Worm (Caenorhabditis elegans) whole organism, L2 larva: ENCODE results near the gene nlp-11.
A peak's percentile ranks its signal among the peaks of the same experiment; 100 is the strongest.

Source experiments
- C34F6.9 ChIP-seq: fragments of 150-350 bp; optimal IDR thresholded peaks from 2 replicates; lab custom pipeline; 2014; ENCODE audit warnings: missing biosample characterization, missing genetic modification characterization
- F13H6.1 ChIP-seq: sonication (generic microtip); optimal IDR thresholded peaks from 2 replicates; lab custom pipeline; 2016; ENCODE audit warnings: missing genetic modification characterization, missing compliant biosample characterization
- R02D3.7 ChIP-seq: fragments of 150-350 bp; optimal IDR thresholded peaks from 2 replicates; lab custom pipeline; 2014; ENCODE audit warnings: missing biosample characterization, missing genetic modification characterization
- Y55F3AM.14 ChIP-seq: fragments of 200-800 bp; sonication (Bioruptor generic); optimal IDR thresholded peaks from 2 replicates; lab custom pipeline; 2018; ENCODE audit warnings: mild to moderate bottlenecking, missing genetic modification characterization, missing compliant biosample characterization
- ZK546.5 ChIP-seq: sonication (generic microtip); optimal IDR thresholded peaks from 2 replicates; lab custom pipeline; 2017; ENCODE audit warnings: missing biosample characterization, missing genetic modification characterization
- alr-1 ChIP-seq: fragments of 150-350 bp; optimal IDR thresholded peaks from 2 replicates; lab custom pipeline; 2014; ENCODE audit warnings: missing biosample characterization, missing genetic modification characterization
- ama-1 ChIP-seq: fragments of 150-350 bp; optimal IDR thresholded peaks from 2 replicates; lab custom pipeline; 2018; ENCODE audit warnings: inconsistent platforms
- blmp-1 ChIP-seq: sonication (generic microtip); optimal IDR thresholded peaks from 2 replicates; lab custom pipeline; 2017; ENCODE audit warnings: missing genetic modification characterization, mild to moderate bottlenecking, missing compliant biosample characterization, antibody characterized with exemption, moderate library complexity; ENCODE audit not compliant: insufficient read depth
- ceh-16 ChIP-seq: fragments of 150-350 bp; optimal IDR thresholded peaks from 2 replicates; lab custom pipeline; 2014; ENCODE audit warnings: missing biosample characterization, missing genetic modification characterization
- ceh-82 ChIP-seq: fragments of 150-350 bp; optimal IDR thresholded peaks from 2 replicates; lab custom pipeline; 2014; ENCODE audit warnings: missing biosample characterization, missing genetic modification characterization
- crh-2 ChIP-seq: sonication (generic microtip); optimal IDR thresholded peaks from 2 replicates; lab custom pipeline; 2017; ENCODE audit warnings: missing biosample characterization, missing genetic modification characterization
- egl-27 ChIP-seq: sonication (generic microtip); optimal IDR thresholded peaks from 3 replicates; lab custom pipeline; 2017; ENCODE audit warnings: missing biosample characterization, missing genetic modification reagents, missing genetic modification characterization
- elt-1 ChIP-seq: fragments of 150-350 bp; optimal IDR thresholded peaks from 2 replicates; lab custom pipeline; 2014; ENCODE audit warnings: missing biosample characterization, missing genetic modification characterization
- fos-1 ChIP-seq: fragments of 150-350 bp; optimal IDR thresholded peaks from 2 replicates; lab custom pipeline; 2014; ENCODE audit warnings: missing biosample characterization, missing genetic modification characterization
- gmeb-1 ChIP-seq: fragments of 150-350 bp; optimal IDR thresholded peaks from 2 replicates; lab custom pipeline; 2014; ENCODE audit warnings: missing biosample characterization, missing genetic modification characterization
- lin-11 ChIP-seq: fragments of 150-350 bp; sonication (generic microtip); optimal IDR thresholded peaks from 2 replicates; lab custom pipeline; 2014; ENCODE audit warnings: missing biosample characterization, missing genetic modification characterization, inconsistent platforms, mixed read lengths
- lin-13 ChIP-seq: fragments of 150-350 bp; optimal IDR thresholded peaks from 2 replicates; lab custom pipeline; 2014; ENCODE audit warnings: missing biosample characterization, missing genetic modification reagents, missing genetic modification characterization
- lin-39 ChIP-seq: fragments of 150-350 bp; optimal IDR thresholded peaks from 2 replicates; lab custom pipeline; 2014; ENCODE audit warnings: missing biosample characterization, missing genetic modification reagents, missing genetic modification characterization
- lsy-2 ChIP-seq, 2 experiments: fragments of 150-350 bp in 1 of 2; sonication (generic microtip) in 1 of 2; optimal IDR thresholded peaks; 2 replicates each; lab custom pipeline; 2014 to 2017; ENCODE audit warnings: missing biosample characterization in 2 of 2, missing genetic modification characterization in 2 of 2
- mab-5 ChIP-seq: fragments of 150-350 bp; optimal IDR thresholded peaks from 2 replicates; lab custom pipeline; 2014; ENCODE audit warnings: missing biosample characterization, missing genetic modification characterization
- mbf-1 ChIP-seq: sonication (generic microtip); optimal IDR thresholded peaks from 2 replicates; lab custom pipeline; 2017; ENCODE audit warnings: missing biosample characterization, missing genetic modification characterization
- mdl-1 ChIP-seq, 2 experiments: fragments of 150-350 bp in 1 of 2; sonication (generic microtip) in 1 of 2; optimal IDR thresholded peaks; 2 replicates each; lab custom pipeline; 2017; ENCODE audit warnings: missing biosample characterization in 2 of 2, missing genetic modification characterization in 2 of 2
- nhr-11 ChIP-seq: fragments of 150-350 bp; optimal IDR thresholded peaks from 2 replicates; lab custom pipeline; 2014; ENCODE audit warnings: missing biosample characterization, missing genetic modification characterization
- nhr-12 ChIP-seq: fragments of 150-350 bp; optimal IDR thresholded peaks from 2 replicates; lab custom pipeline; 2014; ENCODE audit warnings: missing biosample characterization, missing genetic modification characterization
- nhr-129 ChIP-seq: fragments of 150-350 bp; optimal IDR thresholded peaks from 2 replicates; lab custom pipeline; 2014; ENCODE audit warnings: missing biosample characterization, missing genetic modification characterization
- nhr-21 ChIP-seq: fragments of 150-350 bp; optimal IDR thresholded peaks from 2 replicates; lab custom pipeline; 2014; ENCODE audit warnings: missing biosample characterization, missing genetic modification characterization
- nhr-23 ChIP-seq: fragments of 150-350 bp; optimal IDR thresholded peaks from 2 replicates; lab custom pipeline; 2014; ENCODE audit warnings: missing biosample characterization, missing genetic modification reagents, missing genetic modification characterization
- nhr-25 ChIP-seq: fragments of 150-350 bp; sonication (generic microtip); optimal IDR thresholded peaks from 3 replicates; lab custom pipeline; 2014; ENCODE audit warnings: missing biosample characterization, missing genetic modification characterization
- nhr-6 ChIP-seq: fragments of 150-350 bp; optimal IDR thresholded peaks from 2 replicates; lab custom pipeline; 2014; ENCODE audit warnings: missing biosample characterization, missing genetic modification characterization
- sem-4 ChIP-seq: fragments of 150-350 bp; optimal IDR thresholded peaks from 2 replicates; lab custom pipeline; 2014; ENCODE audit warnings: missing biosample characterization, missing genetic modification reagents, missing genetic modification characterization
- skn-1 ChIP-seq: sonication (generic microtip); optimal IDR thresholded peaks from 2 replicates; lab custom pipeline; 2017; ENCODE audit warnings: missing biosample characterization, missing genetic modification characterization
- sma-3 ChIP-seq: sonication (generic microtip); optimal IDR thresholded peaks from 2 replicates; lab custom pipeline; 2016; ENCODE audit warnings: missing genetic modification reagents, missing genetic modification characterization, missing compliant biosample characterization
- sma-9 ChIP-seq, 2 experiments: fragments of 150-350 bp in 1 of 2; sonication (generic microtip) in 1 of 2; optimal IDR thresholded peaks; 2 replicates each; lab custom pipeline; 2014 to 2016; ENCODE audit warnings: missing genetic modification characterization in 2 of 2, mild to moderate bottlenecking in 1 of 2, missing biosample characterization in 1 of 2, missing compliant biosample characterization in 1 of 2, missing genetic modification reagents in 1 of 2, moderate library complexity in 1 of 2
- snpc-4 ChIP-seq: fragments of 150-350 bp; optimal IDR thresholded peaks from 2 replicates; lab custom pipeline; 2014; ENCODE audit warnings: missing biosample characterization, missing genetic modification characterization
- unc-39 ChIP-seq: fragments of 150-350 bp; optimal IDR thresholded peaks from 2 replicates; lab custom pipeline; 2014; ENCODE audit warnings: missing biosample characterization, missing genetic modification characterization
- unc-55 ChIP-seq: fragments of 150-350 bp; sonication (generic microtip); optimal IDR thresholded peaks from 3 replicates; lab custom pipeline; 2014; ENCODE audit warnings: missing biosample characterization, missing genetic modification reagents, missing genetic modification characterization
- unc-62 ChIP-seq: fragments of 150-350 bp; optimal IDR thresholded peaks from 2 replicates; lab custom pipeline; 2014; ENCODE audit warnings: missing biosample characterization, missing genetic modification reagents, missing genetic modification characterization
- zag-1 ChIP-seq: fragments of 150-350 bp; optimal IDR thresholded peaks from 2 replicates; lab custom pipeline; 2014; ENCODE audit warnings: missing biosample characterization, missing genetic modification characterization
- ztf-11 ChIP-seq: sonication (generic microtip); optimal IDR thresholded peaks from 2 replicates; lab custom pipeline; 2017; ENCODE audit warnings: missing biosample characterization, missing genetic modification characterization
- ztf-4 ChIP-seq: fragments of 150-350 bp; optimal IDR thresholded peaks from 2 replicates; lab custom pipeline; 2014; ENCODE audit warnings: missing biosample characterization, missing genetic modification characterization

nlp-11 gene

DNA sequence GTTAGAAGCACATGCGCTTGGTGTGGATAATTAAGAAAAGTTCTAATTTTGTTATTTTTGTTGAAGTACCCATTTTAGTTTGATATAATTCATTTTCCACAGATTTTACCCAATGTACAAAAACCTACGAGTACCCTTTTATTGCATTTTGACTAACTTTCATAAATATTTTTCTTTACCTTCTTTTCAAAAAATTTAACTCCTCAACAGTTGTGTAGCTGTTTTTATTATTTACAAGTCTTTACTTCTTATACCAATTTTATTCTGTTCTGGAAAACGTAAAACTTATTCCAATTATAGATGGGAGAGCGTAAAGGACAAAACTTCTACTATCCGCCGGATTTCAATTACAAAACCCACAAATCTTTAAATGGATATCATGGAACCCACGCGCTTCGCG, 42.5 kb downstream of the nlp-11 start, which contains the start of gene ZK1307.9:
ZK1307.9 (plus strand) TSS at position 301 of the 400 bp plus-strand sequence.
- TF ChIP-seq ztf-11 (tag; lab: Kevin White, UChicago) (no peak), nhr-129 (tag; lab: Kevin White, UChicago) (no peak), sma-3 (GFP tag; lab: Kevin White, UChicago) (no peak), Y55F3AM.14 (GFP tag; lab: Kevin White, UChicago) (no peak), unc-62 (GFP tag; lab: Kevin White, UChicago) (no peak), R02D3.7 (tag; lab: Kevin White, UChicago) (no peak), ZK546.5 (tag; lab: Kevin White, UChicago) (no peak), zag-1 (tag; lab: Kevin White, UChicago) (no peak)
- TF ChIP-seq, all 48 proteins: peak for 0

ce11 chrII:9646928-9647838, 44.6 kb downstream of the nlp-11 start, which contains the start of gene sqv-8:
TSS of gene sqv-8 (plus strand) at chrII:9646978.
- TF ChIP-seq lin-11 (tag; lab: Kevin White, UChicago): no peak
- TF ChIP-seq sma-9 (GFP tag; optimal IDR thresholded peaks at IDR 0.05; lab: Kevin White, UChicago): peak; percentile 32
- TF ChIP-seq sma-9 (tag; optimal IDR thresholded peaks at IDR 0.05; lab: Kevin White, UChicago): no peak
- peak in 1 of 2 experiments; percentile 34 for TF ChIP-seq lsy-2 (tag; optimal IDR thresholded peaks at IDR 0.05; lab: Kevin White, UChicago)
- TF ChIP-seq elt-1 (tag; lab: Kevin White, UChicago): no peak
- no peak for TF ChIP-seq blmp-1 (tag; lab: Kevin White, UChicago)
- peak; percentile 82 for TF ChIP-seq C34F6.9 (tag; lab: Kevin White, UChicago)
- peak; percentile 27 for TF ChIP-seq nhr-129 (tag; lab: Kevin White, UChicago)
- TF ChIP-seq nhr-12 (tag; lab: Kevin White, UChicago): no peak
- TF ChIP-seq crh-2: peak; percentile 21
- no peak for TF ChIP-seq sem-4
- peak; percentile 33 for TF ChIP-seq unc-55 (GFP tag; lab: Kevin White, UChicago)
- TF ChIP-seq fos-1 (tag; lab: Kevin White, UChicago): peak; percentile 16

DNA sequence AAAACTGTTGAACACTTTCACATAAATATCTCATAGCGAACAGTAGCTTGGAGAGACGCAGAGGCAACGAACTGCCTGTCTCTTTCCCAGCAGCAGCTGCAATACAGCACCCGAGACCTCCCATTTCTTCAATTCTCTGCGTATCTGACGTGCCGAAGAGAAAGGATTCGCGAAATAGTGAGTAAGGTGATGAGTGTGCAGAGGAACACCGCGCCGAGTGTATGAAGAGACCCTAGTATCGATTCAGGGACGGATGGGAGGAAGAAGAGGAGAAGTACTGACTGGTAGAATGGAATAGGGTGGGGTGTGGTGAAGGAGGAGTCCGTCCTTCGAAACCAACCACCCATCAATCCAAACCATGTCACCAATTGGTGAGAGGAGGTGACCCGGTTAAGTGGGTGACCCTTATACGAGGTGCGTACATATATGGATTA, 45.6 kb downstream of the nlp-11 start:
- TF ChIP-seq crh-2 (peak; percentile 79), mab-5 (tag; lab: Kevin White, UChicago) (peak; percentile 55), nhr-6 (tag; lab: Kevin White, UChicago) (peak; percentile 12), lin-11 (tag; lab: Kevin White, UChicago) (peak; percentile 35), ceh-82 (peak; percentile 42), snpc-4 (tag; lab: Kevin White, UChicago) (no peak), lin-39 (tag; lab: Kevin White, UChicago) (no peak), C34F6.9 (tag; lab: Kevin White, UChicago) (peak; percentile 86), ceh-16 (peak; percentile 35), F13H6.1 (tag; lab: Kevin White, UChicago) (peak; percentile 81), gmeb-1 (peak; percentile 16), egl-27 (tag; lab: Kevin White, UChicago) (peak; percentile 80), sma-3 (GFP tag; lab: Kevin White, UChicago) (peak; percentile 51), unc-39 (tag; lab: Kevin White, UChicago) (no peak), ztf-4 (tag; lab: Kevin White, UChicago) (peak; percentile 72), mdl-1 (tag; optimal IDR thresholded peaks at IDR 0.05; lab: Kevin White, UChicago) (peak in 1 of 2 experiments; percentile 39), skn-1 (tag; lab: Kevin White, UChicago) (no peak), nhr-25 (tag; lab: Kevin White, UChicago) (peak; percentile 85), blmp-1 (tag; lab: Kevin White, UChicago) (peak; percentile 78), ama-1 (lab: Kevin White, UChicago) (peak; percentile 76), nhr-23 (tag; lab: Kevin White, UChicago) (no peak), Y55F3AM.14 (GFP tag; lab: Kevin White, UChicago) (peak; percentile 75), unc-55 (GFP tag; lab: Kevin White, UChicago) (peak; percentile 88), mbf-1 (no peak), lin-13 (GFP tag; lab: Kevin White, UChicago) (peak; percentile 45), alr-1 (no peak), fos-1 (tag; lab: Kevin White, UChicago) (peak; percentile 95), lsy-2 (tag; optimal IDR thresholded peaks at IDR 0.05; lab: Kevin White, UChicago) (peak; percentile 32 to 74), sem-4 (peak; percentile 73), ZK546.5 (tag; lab: Kevin White, UChicago) (no peak), sma-9 (GFP tag; optimal IDR thresholded peaks at IDR 0.05; lab: Kevin White, UChicago) (peak; percentile 76), sma-9 (tag; optimal IDR thresholded peaks at IDR 0.05; lab: Kevin White, UChicago) (no peak), nhr-129 (tag; lab: Kevin White, UChicago) (peak; percentile 94), nhr-11 (tag; lab: Kevin White, UChicago) (no peak), nhr-21 (tag; lab: Kevin White, UChicago) (peak; percentile 53)
